Worm (Caenorhabditis elegans): ENCODE measurements around the gene zip-9.

DNA sequence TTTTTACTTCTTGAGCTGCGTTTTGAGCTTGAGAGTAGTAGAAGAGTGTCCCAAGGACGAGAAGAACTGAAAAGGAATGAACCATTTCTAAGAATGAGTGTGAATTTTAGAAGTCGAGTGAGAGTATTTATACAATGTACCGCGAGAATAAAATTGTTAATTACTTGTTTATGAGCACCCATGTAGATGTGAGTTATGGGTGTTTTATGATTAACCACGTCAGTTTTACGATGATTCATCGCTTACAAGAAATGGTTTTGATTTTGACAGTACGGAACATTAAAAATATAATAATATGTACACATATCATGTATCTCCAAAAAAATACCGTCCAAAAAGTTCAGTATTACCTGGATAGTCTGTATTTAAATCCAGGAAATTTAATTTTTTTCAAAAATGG, 12.1 kb downstream of the zip-9 start, which contains the start of gene clec-221:
- TF ChIP-seq nhr-129 (tag; optimal IDR thresholded peaks at IDR 0.05), result no peak
- no peak for TF ChIP-seq mbf-1 (tag; optimal IDR thresholded peaks at IDR 0.05)
- no peak for TF ChIP-seq lsy-2 (tag; optimal IDR thresholded peaks at IDR 0.05)
- TF ChIP-seq skn-1 (tag; optimal IDR thresholded peaks at IDR 0.05), result no peak
- TF ChIP-seq fos-1 (tag; optimal IDR thresholded peaks at IDR 0.05), result no peak
- no peak for TF ChIP-seq lin-13 (GFP tag; optimal IDR thresholded peaks at IDR 0.05)
- TF ChIP-seq dmd-4 (tag; optimal IDR thresholded peaks at IDR 0.05), result no peak
- TF ChIP-seq elt-1 (tag; optimal IDR thresholded peaks at IDR 0.05), result no peak
- no peak for TF ChIP-seq ZK546.5 (tag; optimal IDR thresholded peaks at IDR 0.05)
- TF ChIP-seq nhr-12 (tag; optimal IDR thresholded peaks at IDR 0.05), result no peak
- TF ChIP-seq ztf-1 (GFP tag; conservative IDR thresholded peaks at IDR 0.05), result no peak
- no peak for TF ChIP-seq ztf-11 (tag; optimal IDR thresholded peaks at IDR 0.05)
